Worm (Caenorhabditis elegans) whole organism, L4/young adult: ENCODE data around the gene gcy-34.

ENCODE experiments used
- W03F9.2 ChIP-seq: fragments of 150-350 bp; optimal IDR thresholded peaks from 2 replicates; lab custom pipeline; 2014; ENCODE audit warnings: missing biosample characterization, missing genetic modification characterization
- dao-5 ChIP-seq: sonication (generic microtip); optimal IDR thresholded peaks from 2 replicates; lab custom pipeline; 2016; ENCODE audit warnings: missing genotype, missing genetic modification characterization, moderate library complexity, missing compliant biosample characterization
- him-1 ChIP-seq: sonication (generic microtip); optimal IDR thresholded peaks from 2 replicates; lab custom pipeline; 2016; ENCODE audit warnings: missing genotype, missing genetic modification reagents, missing genetic modification characterization, missing compliant biosample characterization

Gene gcy-34

DNA sequence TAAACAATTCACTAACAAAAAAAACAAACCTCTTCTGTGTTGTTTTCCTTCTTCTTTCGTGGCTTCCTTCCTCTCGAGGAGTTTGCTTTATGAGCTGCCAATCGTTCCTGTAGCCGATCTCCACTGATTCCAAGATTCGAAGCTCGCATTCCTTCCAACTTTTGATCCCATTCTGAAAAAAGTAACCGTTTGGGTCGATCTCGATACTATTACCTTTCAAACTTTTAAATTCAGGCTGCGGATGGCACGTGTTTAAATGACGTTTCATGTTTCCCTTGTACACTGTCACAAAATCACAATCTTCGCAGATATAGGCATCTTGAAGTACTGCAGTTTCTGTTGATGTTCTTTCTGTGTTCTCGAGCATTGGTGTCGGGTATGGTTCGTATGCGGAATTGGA is 1.8 kb upstream of the gcy-34 start:
- no peak for TF ChIP-seq him-1 (tag; lab: Kevin White, UChicago)
- no peak for TF ChIP-seq dao-5 (tag; lab: Kevin White, UChicago)
- TF ChIP-seq W03F9.2 (tag; lab: Kevin White, UChicago) = no peak

DNA sequence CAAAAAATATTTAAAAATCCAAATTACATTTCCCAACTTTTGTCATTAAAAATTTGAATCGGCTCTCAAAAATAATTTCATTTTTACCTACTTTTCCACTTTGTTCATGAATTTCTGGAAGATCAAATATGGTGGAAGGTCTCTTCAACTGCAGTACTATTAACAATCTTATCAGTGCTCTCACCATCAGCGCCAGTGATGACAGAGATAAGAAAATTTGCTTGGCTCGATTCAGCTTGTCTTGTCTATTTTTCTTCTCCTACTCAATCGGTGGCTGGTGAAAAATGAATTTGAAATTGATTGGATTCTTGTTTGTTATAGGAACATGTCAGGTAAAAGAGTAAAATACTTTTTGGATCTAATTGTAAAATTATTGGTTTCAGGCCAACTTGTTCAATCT is 4.7 kb downstream of the gcy-34 start, which contains the start of gene cpz-2:
cpz-2 (plus strand) TSS at position 210 of the 400 bp plus-strand sequence.
- TF ChIP-seq W03F9.2 (tag; lab: Kevin White, UChicago) (no peak), dao-5 (tag; lab: Kevin White, UChicago) (no peak), him-1 (tag; lab: Kevin White, UChicago) (no peak)

- TF ChIP-seq W03F9.2 (tag; lab: Kevin White, UChicago) (no peak), dao-5 (tag; lab: Kevin White, UChicago) (no peak), him-1 (tag; lab: Kevin White, UChicago) (no peak)
These were observed 5.5 kb downstream of the gcy-34 start, which contains the start of gene ifbp-1 for ce11 chrV:13380178-13380577. Gene ifbp-1, minus strand, starts transcription at chrV:13380262.

- TF ChIP-seq him-1 (tag; lab: Kevin White, UChicago) = no peak
- TF ChIP-seq W03F9.2 (tag; lab: Kevin White, UChicago) = no peak
- TF ChIP-seq dao-5 (tag; lab: Kevin White, UChicago) = no peak
These were observed 8.6 kb downstream of the gcy-34 start for ce11 chrV:13377130-13377529.

- no peak for TF ChIP-seq dao-5 (tag; lab: Kevin White, UChicago)
- no peak for TF ChIP-seq him-1 (tag; lab: Kevin White, UChicago)
- no peak for TF ChIP-seq W03F9.2 (tag; lab: Kevin White, UChicago)
These were observed 9.8 kb downstream of the gcy-34 start for ce11 chrV:13375861-13376260.

ce11 chrV:13374532-13374931 is 11.2 kb downstream of the gcy-34 start:
- TF ChIP-seq W03F9.2 (tag; lab: Kevin White, UChicago) = no peak
- no peak for TF ChIP-seq him-1 (tag; lab: Kevin White, UChicago)
- TF ChIP-seq dao-5 (tag; lab: Kevin White, UChicago) = no peak

ce11 chrV:13373643-13374042 is 12.1 kb downstream of the gcy-34 start:
- TF ChIP-seq dao-5 (tag; lab: Kevin White, UChicago) = no peak
- TF ChIP-seq him-1 (tag; lab: Kevin White, UChicago) = no peak
- TF ChIP-seq W03F9.2 (tag; lab: Kevin White, UChicago) = no peak

- TF ChIP-seq W03F9.2 (tag; lab: Kevin White, UChicago) (no peak), him-1 (tag; lab: Kevin White, UChicago) (no peak), dao-5 (tag; lab: Kevin White, UChicago) (no peak)
These were observed 12.9 kb downstream of the gcy-34 start for ce11 chrV:13372821-13373220.

- no peak for TF ChIP-seq him-1 (tag; lab: Kevin White, UChicago)
- TF ChIP-seq W03F9.2 (tag; lab: Kevin White, UChicago) = no peak
These were observed 14.4 kb downstream of the gcy-34 start for ce11 chrV:13371336-13371735.

ce11 chrV:13370265-13370664 is 15.4 kb downstream of the gcy-34 start:
- TF ChIP-seq W03F9.2 (tag; lab: Kevin White, UChicago) (no peak), him-1 (tag; lab: Kevin White, UChicago) (no peak), dao-5 (tag; lab: Kevin White, UChicago) (no peak)

ce11 chrV:13369663-13370062 is 16.0 kb downstream of the gcy-34 start:
- TF ChIP-seq dao-5 (tag; lab: Kevin White, UChicago) (no peak), W03F9.2 (tag; lab: Kevin White, UChicago) (no peak), him-1 (tag; lab: Kevin White, UChicago) (no peak)

- TF ChIP-seq W03F9.2 (tag; lab: Kevin White, UChicago) (no peak), him-1 (tag; lab: Kevin White, UChicago) (no peak), dao-5 (tag; lab: Kevin White, UChicago) (no peak)
These were observed 18.7 kb downstream of the gcy-34 start, which contains the start of gene srx-125 for ce11 chrV:13367024-13367423. Gene srx-125, plus strand, starts transcription at chrV:13367324.

DNA sequence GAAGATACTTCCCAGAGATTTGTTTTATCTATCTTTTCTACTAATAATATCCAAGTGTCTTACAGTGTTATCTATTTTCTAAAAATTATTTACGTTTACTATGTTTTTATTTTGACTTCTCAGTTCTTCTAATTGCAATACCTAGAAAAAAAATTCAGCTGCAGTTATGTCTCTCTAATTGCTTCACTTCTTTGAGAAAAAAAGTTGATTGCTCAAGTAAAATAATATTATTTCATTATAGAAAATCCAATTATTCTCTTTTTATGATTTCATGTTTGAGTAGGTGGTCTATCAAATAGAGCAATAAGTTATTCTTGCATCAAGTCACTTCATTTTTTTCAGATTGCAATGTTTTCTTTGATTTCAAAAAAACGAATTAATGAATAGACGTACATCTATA is 19.2 kb downstream of the gcy-34 start:
- no peak for TF ChIP-seq dao-5 (tag; lab: Kevin White, UChicago)
- TF ChIP-seq W03F9.2 (tag; lab: Kevin White, UChicago) = no peak
- TF ChIP-seq him-1 (tag; lab: Kevin White, UChicago) = no peak

ce11 chrV:13364227-13364626 is 21.5 kb downstream of the gcy-34 start:
- TF ChIP-seq him-1 (tag; lab: Kevin White, UChicago) = no peak
- no peak for TF ChIP-seq dao-5 (tag; lab: Kevin White, UChicago)
- TF ChIP-seq W03F9.2 (tag; lab: Kevin White, UChicago) = no peak
